Worm (Caenorhabditis elegans) whole organism, dauer: ENCODE data around the gene clec-22.

Source experiments
- unc-62 ChIP-seq: sonication (generic microtip); optimal IDR thresholded peaks from 2 replicates; lab custom pipeline; 2017; ENCODE audit warnings: missing biosample characterization, missing genetic modification reagents, missing genetic modification characterization

The clec-22 gene

DNA sequence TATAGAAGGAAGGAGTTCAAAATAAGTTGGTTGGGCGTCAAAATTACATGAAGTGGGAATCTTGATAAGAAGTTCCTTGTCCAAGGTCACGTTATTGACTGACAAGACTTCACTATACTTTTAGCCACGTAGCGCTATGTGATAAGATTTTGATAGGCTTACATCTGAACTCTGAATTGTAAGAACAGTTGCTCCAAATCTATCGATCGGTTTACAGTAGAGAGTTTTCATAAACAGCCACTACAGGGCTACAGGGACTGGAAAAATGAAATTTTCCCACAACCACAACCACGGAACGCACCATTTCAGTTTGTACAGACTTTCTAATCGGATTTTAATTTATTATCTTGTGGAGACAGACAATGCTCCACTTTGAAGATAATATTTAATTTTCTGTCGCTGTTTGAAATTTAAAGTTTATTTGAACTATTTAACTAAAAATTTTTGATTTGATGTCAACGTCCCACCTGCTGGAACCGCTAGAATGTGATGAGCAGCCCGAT is at the start of gene clec-22, which contains the start of gene clec-31:
TSS of gene clec-22 (plus strand) at position 453 of the 503 bp plus-strand sequence.
TSS of gene clec-31 (minus strand) at position 101 of the 503 bp plus-strand sequence.
- TF ChIP-seq unc-62 (GFP tag; lab: Kevin White, UChicago): no peak

DNA sequence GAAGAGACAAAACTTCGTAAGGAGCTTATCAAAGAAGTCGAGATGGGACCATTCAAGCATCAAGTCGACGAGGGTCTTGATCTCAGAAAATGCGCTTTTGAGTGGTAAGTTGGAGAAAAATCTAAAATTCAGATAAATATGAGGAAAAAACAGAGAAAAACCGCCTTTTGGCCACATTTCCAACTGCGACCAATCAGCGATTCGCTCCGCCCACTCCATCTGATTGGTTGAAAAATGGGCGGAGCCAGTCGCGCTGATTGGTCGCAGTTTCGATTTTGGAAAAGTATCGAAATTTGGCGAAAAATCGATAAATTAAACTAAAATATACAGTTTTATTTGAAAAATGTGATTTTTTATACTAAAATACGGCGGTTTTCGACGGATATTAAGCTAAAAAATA is 46.4 kb upstream of the clec-22 start:
- no peak for TF ChIP-seq unc-62 (GFP tag; lab: Kevin White, UChicago)

DNA sequence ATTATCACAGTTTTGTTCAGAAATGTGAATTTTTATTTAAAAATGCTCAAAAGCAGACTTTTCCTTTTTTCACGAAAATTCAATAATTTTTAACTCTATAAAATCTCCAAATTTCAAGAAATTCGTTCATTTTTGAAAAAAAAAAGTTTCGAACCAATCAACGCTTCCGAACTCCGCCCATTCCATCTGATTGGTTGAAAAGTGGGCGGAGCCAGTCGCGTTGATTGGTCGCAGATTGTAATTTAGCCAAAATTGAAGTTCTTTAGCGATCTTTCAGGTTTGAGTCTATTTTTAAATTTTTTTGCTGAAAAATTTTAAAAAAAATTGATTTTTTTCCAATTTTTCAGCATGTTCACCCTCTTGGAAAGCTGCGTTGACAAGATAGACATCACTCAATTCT is 45.9 kb upstream of the clec-22 start:
- TF ChIP-seq unc-62 (GFP tag; lab: Kevin White, UChicago): no peak

DNA sequence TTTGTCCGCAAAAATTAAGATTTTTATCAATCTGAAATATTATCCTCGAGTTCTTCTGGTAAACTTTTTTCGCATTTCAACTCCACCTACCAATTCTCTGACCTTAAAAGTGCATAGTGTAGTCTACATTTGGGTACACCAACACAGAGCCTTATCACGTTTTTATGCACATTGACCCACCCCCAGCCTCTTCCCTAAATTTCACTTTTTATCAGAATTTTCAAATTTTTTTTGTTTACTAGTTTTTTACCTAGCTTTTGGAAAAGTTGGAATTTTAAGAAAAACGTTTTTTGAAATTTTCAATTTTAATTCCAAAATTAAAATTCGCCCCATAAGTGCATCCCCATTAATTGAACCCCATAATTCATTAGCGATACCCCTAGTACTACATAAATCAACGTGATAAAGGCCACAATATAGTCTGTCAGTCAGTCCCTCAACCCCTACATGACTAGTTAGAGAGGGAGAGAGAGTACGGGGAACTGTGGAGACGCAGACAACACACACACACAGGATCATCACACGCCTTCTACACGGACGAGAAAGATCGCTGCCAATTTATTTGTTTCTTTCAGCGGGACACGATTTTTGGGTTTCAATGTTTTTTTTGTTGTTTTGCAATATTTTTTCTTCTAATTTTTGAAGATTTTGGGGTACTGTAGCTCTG is 43.6 kb upstream of the clec-22 start:
- no peak for TF ChIP-seq unc-62 (GFP tag; lab: Kevin White, UChicago)

DNA sequence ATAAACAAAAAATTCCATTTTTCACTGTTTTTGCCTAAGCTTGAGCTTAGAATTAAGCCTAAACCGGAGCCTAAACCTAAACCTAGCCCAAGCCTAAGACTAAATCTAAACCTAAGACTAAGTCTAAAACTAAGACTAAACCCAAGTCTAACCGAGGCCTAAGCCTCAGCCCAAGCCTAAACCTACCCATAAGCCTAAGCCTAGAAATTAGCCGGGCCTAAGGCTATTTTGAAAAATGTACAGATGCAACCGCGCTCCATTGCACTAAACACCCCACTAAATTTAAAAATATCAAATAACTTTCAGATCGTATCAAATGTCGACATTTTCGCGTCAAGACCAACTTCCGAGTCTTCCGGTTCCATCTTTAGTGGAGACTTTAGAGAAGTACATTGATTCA is 43.0 kb upstream of the clec-22 start, which contains the start of gene T20B3.1:
TSS of gene T20B3.1 (plus strand) at position 301 of the 400 bp plus-strand sequence.
- no peak for TF ChIP-seq unc-62 (GFP tag; lab: Kevin White, UChicago)

DNA sequence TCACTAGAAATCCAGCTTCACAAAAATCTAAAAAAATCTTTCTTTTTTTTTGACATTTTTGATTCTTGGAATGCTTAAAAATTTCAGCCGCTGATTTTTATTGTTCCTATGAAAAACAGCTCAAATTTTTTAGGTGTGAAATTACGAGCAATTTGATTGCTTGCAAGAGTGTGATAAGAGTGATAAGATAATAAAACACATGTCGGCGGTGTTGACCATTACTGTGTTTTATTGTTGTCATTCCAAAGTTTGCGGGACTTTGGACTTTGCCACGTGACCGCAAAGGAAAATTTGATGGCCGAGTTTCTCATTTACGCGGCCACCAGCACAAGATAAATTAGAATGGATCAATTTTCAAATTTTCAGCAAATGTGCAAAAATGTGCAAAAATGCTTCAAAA is 41.5 kb upstream of the clec-22 start:
- no peak for TF ChIP-seq unc-62 (GFP tag; lab: Kevin White, UChicago)

DNA sequence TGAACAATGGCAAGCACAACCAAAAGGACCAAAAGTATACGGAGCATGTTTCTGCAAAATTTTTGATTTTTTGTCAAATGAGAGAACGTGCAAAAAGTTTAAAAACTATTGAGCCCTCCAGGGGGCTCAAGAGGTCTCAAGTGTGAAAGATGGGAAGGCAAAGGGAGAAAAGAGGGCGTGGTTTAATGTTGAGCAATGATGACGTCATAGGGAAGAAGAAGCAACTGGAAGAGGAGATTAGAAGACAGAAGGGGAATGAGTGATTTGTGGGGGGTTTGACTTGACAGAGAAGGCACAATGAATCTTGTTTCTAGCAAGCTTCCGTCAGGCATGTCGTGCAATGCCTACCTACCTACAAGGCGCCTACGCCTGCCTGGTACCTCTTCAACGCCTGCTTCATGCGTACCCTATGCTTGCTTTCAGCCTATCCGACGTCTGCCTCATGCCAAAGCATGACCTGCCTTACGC is 36.9 kb upstream of the clec-22 start, which contains the start of gene T20B3.14:
TSS of gene T20B3.14 (minus strand) at position 51 of the 468 bp plus-strand sequence.
- TF ChIP-seq unc-62 (GFP tag; lab: Kevin White, UChicago): no peak

DNA sequence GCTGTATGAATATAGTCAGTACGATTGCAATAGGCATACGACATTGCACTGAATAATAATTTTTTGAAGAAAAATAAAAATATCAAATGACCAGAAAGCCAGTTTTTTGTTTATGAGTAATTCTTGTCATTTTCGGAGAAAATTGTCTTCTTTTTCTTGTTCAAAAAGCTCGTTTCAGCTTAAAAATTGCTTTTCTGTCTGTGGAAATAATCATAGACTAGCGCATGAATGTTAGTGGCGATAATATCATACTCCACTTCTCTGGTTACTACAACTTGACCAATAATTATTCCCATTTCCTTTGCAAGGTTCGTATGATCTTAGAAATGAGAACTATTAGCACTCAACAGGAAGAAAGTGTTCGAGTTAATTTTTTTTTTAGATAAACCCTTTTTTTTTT is 30.7 kb upstream of the clec-22 start, which contains the start of gene srh-216:
TSS of gene srh-216 (minus strand) at position 101 of the 400 bp plus-strand sequence.
- TF ChIP-seq unc-62 (GFP tag; lab: Kevin White, UChicago): no peak

DNA sequence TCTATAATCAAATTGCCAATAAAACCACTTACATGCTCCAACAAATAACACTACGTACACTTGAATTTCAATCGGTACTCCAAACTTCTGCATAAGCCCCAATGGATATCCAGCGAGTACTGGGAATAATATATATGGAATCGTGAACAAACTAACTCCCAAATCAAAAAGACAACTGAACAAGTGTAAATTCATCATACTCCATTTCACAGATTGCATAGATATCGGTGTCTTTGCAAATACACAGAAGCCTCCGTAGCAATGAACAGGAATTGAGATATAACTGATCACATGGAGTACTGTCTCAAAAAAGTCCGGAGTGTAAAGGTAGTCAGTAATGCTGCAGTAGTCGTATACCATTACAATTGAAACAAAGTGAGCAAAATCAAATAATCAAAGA is 28.8 kb upstream of the clec-22 start, which contains the start of gene srh-214:
TSS of gene srh-214 (minus strand) at position 360 of the 400 bp plus-strand sequence.
- TF ChIP-seq unc-62 (GFP tag; lab: Kevin White, UChicago): no peak

DNA sequence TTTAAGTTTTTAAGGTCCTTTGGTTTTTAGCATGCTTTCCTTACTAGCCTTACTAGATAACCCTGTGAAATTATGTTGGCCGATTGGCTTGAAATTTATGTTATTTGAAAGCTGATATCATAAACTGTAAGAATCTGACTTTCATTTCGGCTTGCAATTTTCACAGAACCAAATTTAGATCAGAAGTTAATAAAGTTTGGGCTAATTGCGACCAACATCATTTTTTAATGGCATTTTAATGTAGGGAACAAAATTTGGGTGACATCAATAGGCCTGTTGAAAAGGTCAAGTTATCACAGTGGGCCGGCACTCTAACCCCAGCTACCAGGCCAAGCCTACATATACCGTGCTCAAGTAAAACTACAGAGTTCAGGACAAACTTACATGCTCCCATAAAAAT is 26.9 kb upstream of the clec-22 start:
- no peak for TF ChIP-seq unc-62 (GFP tag; lab: Kevin White, UChicago)

DNA sequence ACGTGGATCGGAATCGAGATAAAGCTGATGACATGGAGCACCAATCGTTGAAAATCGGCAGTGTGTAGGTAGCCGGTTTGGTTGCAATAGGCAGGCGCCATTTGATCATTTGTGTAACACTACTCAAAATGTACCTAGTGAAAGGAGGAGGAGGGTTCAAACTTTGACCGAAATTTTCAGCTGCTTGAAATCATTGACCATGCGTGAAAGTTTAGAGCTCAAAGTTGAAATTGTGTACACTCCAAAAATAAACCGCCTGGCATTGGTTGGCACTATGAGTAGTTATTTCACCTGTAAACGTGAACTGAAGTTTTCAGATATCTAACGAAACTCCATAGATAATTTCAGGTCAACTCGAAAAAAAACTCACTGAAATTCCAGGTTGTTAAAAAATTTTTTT is 26.3 kb upstream of the clec-22 start, which contains the start of gene srh-215:
TSS of gene srh-215 (minus strand) at position 101 of the 400 bp plus-strand sequence.
- TF ChIP-seq unc-62 (GFP tag; lab: Kevin White, UChicago): no peak

DNA sequence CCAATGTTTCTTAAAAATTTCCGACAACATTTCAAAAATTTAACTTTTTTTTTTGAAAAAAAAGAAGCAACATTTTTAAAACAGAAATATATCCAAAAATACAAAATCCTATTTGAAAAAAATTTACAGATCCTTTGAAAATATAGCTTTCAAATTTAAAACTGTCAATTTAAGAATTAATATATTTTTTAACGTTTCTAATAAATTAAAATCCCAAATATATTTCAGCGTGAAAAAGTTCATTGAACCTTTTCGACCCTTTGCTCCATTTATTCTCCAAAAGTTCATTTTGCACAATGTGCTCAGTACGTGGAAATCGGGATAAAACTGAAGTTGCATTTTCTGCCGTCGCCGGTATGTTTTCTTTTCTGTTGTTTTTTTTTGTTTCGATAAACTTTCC is 25.4 kb upstream of the clec-22 start, which contains the start of gene phy-3:
TSS of gene phy-3 (plus strand) at position 301 of the 400 bp plus-strand sequence.
- no peak for TF ChIP-seq unc-62 (GFP tag; lab: Kevin White, UChicago)

DNA sequence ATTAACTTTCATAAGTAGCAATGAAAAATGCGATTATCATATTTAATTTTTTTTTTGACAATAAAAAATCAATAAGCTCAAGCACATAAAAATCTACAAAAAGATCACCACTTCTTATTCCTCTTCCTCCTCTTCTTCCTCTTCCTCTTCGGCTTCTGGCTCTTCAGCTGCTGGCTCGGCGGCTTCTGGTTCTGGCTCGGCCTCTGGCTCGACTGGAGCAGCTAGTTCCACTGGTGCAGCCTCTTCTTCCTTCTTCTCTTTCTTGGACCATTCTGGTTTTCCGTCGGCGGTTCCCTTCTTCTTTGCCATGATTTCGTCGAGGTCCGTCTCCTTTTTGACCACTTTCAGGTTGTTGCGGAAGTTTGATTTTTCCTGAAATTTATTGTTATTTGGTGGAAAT is 24.6 kb upstream of the clec-22 start:
- no peak for TF ChIP-seq unc-62 (GFP tag; lab: Kevin White, UChicago)

DNA sequence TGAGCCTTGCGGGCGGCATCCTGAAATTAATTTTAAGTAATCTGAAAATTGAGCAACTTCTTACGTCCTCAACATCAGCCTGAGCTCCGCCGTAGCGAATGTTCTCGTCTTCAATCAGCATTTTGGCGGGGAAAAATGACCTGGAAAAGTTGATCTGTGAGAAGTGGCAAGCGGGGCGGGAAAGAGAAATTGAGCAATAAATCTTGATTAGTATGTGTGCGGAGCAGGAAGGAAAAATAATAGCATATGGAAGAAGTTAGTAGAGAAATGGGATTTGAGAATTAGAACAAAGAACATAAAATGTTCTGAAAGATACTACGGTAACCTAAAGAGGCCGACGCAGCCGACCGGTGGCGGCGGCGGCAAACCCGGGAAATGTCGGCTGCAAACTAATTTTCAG is 23.2 kb upstream of the clec-22 start, which contains the start of gene tni-3:
TSS of gene tni-3 (minus strand) at position 140 of the 400 bp plus-strand sequence.
- no peak for TF ChIP-seq unc-62 (GFP tag; lab: Kevin White, UChicago)

DNA sequence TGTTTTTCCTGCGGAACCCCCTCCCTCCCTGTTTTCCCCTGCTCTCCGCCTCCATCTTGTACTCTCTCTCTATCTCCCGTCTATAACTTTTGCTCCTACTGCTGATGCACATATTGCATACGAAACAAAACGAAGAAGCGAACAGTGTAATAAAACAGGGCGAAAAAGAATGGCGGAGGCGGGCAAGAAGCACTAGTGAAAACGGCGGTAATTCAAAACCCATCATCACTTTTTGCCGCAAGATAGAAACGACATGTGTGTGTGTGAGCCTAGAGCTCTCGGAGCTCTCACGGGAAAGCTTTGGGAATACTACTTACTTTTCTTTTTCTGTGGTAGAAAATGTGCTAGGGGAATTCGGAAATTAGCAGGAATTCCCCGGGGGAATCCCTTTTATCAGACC is 22.1 kb upstream of the clec-22 start:
- TF ChIP-seq unc-62 (GFP tag; lab: Kevin White, UChicago): no peak

DNA sequence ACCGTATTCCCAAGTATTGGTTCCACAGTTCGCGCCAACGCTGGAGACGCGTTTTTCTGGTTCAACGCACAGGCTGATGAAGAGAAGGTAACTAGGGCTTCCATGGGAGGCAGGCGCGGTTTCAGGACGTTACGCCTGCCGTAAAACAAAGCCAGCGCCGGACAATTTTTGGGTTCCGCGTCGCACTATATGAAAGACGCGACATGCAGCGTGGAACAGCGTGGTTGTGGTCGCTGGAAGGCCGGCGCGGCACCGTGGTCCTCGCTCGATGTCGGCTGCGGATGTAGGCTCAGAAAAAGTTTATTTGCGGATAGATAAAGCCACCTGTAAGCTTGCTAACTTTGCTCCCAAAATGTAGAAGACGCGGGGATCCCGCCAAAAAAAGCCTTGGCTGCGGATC is 19.8 kb upstream of the clec-22 start:
- TF ChIP-seq unc-62 (GFP tag; lab: Kevin White, UChicago): no peak
